Fruit fly (Drosophila melanogaster): Measurements from ENCODE around the gene jumu.

jumu gene

dm6 chr3R:10393654-10394367 is 43.8 kb downstream of the jumu start (continued):
- peak; percentile 44 for TF ChIP-seq trh (GFP tag; optimal IDR thresholded peaks at IDR 0.05)
- peak; percentile 97 for TF ChIP-seq Rfx (GFP tag; IDR thresholded peaks at IDR 0.05)
- peak; percentile 78 for TF ChIP-seq odd (GFP tag; optimal IDR thresholded peaks at IDR 0.05)
- peak; percentile 25 for TF ChIP-seq Sry-β (GFP tag; optimal IDR thresholded peaks at IDR 0.05)
- TF ChIP-seq CG13424 (tag; optimal IDR thresholded peaks at IDR 0.05): peak; percentile 90
- TF ChIP-seq Rx (GFP tag; IDR thresholded peaks at IDR 0.05): peak; percentile 68
- no peak for TF ChIP-seq CG15073 (GFP tag; optimal IDR thresholded peaks at IDR 0.05)
- TF ChIP-seq Myb (GFP tag; optimal IDR thresholded peaks at IDR 0.05): peak; percentile 52
- TF ChIP-seq phol (tag; optimal IDR thresholded peaks at IDR 0.05): peak; percentile 74
- peak; percentile 83 for TF ChIP-seq CG2712 (tag; optimal IDR thresholded peaks at IDR 0.05)
- TF ChIP-seq E2f2 (GFP tag; IDR thresholded peaks at IDR 0.05): peak; percentile 70
- peak; percentile 14 for TF ChIP-seq Hey (tag; optimal IDR thresholded peaks at IDR 0.05)
- no peak for TF ChIP-seq CG6654 (GFP tag; optimal IDR thresholded peaks at IDR 0.05)
- TF ChIP-seq vfl (GFP tag; optimal IDR thresholded peaks at IDR 0.05): no peak
- peak; percentile 57 for TF ChIP-seq CG4854 (GFP tag; optimal IDR thresholded peaks at IDR 0.05)
- peak; percentile 49 for TF ChIP-seq Adf1 (GFP tag; IDR thresholded peaks at IDR 0.05)
- peak; percentile 43 for TF ChIP-seq gcm2 (GFP tag; optimal IDR thresholded peaks at IDR 0.05)
- TF ChIP-seq Poxn (GFP tag; IDR thresholded peaks at IDR 0.05): no peak
- TF ChIP-seq TFAM (GFP tag; optimal IDR thresholded peaks at IDR 0.05): peak; percentile 23
- peak; percentile 44 for TF ChIP-seq Ets97D (GFP tag; optimal IDR thresholded peaks at IDR 0.05)
- no peak for TF ChIP-seq cad (GFP tag; optimal IDR thresholded peaks at IDR 0.05)
- TF ChIP-seq trem (tag; optimal IDR thresholded peaks at IDR 0.05): peak; percentile 16
- no peak for TF ChIP-seq CG17186 (GFP tag; optimal IDR thresholded peaks at IDR 0.05)
- peak; percentile 87 for TF ChIP-seq CG17359 (tag; optimal IDR thresholded peaks at IDR 0.05)

dm6 chr3R:10394368-10394770 is 44.4 kb downstream of the jumu start:
- TF ChIP-seq CG10543 (GFP tag; optimal IDR thresholded peaks at IDR 0.05) (peak; percentile 41), CG7271 (tag; optimal IDR thresholded peaks at IDR 0.05) (no peak), danr (GFP tag; IDR thresholded peaks at IDR 0.05) (no peak), Stat92E (GFP tag; optimal IDR thresholded peaks at IDR 0.05) (no peak), mirr (GFP tag; optimal IDR thresholded peaks at IDR 0.05) (peak; percentile 93), aop (GFP tag; IDR thresholded peaks at IDR 0.05) (no peak), CG7987 (GFP tag; optimal IDR thresholded peaks at IDR 0.05) (peak; percentile 18), so (GFP tag; IDR thresholded peaks at IDR 0.05) (0 out of 3 replicates have a peak, but pooled peaks have one; percentile 14), sug (tag; optimal IDR thresholded peaks at IDR 0.05) (peak; percentile 74), ash1 (GFP tag; optimal IDR thresholded peaks at IDR 0.05) (no peak), Meics (GFP tag; optimal IDR thresholded peaks at IDR 0.05) (no peak), pros (GFP tag; optimal IDR thresholded peaks at IDR 0.05) (no peak), Bgb (GFP tag; IDR thresholded peaks at IDR 0.05; ENCODE audit: partially characterized antibody) (no peak), CG10979 (tag; optimal IDR thresholded peaks at IDR 0.05) (no peak), CG12769 (tag; optimal IDR thresholded peaks at IDR 0.05) (peak; percentile 36), gt (GFP tag; IDR thresholded peaks at IDR 0.05) (no peak), disco-r (GFP tag; optimal IDR thresholded peaks at IDR 0.05) (no peak), CG15696 (tag; optimal IDR thresholded peaks at IDR 0.05) (no peak), CG31365 (tag; optimal IDR thresholded peaks at IDR 0.05) (no peak), CG18599 (GFP tag; optimal IDR thresholded peaks at IDR 0.05) (peak; percentile 8), NFAT (GFP tag; IDR thresholded peaks at IDR 0.05) (0 out of 2 replicates have a peak, but pooled peaks have one; percentile 19), vvl (GFP tag; IDR thresholded peaks at IDR 0.05) (no peak), CG7357 (GFP tag; IDR thresholded peaks at IDR 0.05) (no peak), sd (tag; optimal IDR thresholded peaks at IDR 0.05) (peak; percentile 60), Hey (tag; optimal IDR thresholded peaks at IDR 0.05) (no peak), CG3407 (GFP tag; optimal IDR thresholded peaks at IDR 0.05) (no peak), CG18764 (GFP tag; optimal IDR thresholded peaks at IDR 0.05) (no peak)
